Fruit fly (Drosophila melanogaster) whole organism, embryonic: ENCODE results near the gene CG14676.

Experiments used
- BtbVII ChIP-seq: fragments of 200-800 bp; sonication (Bioruptor generic); optimal IDR thresholded peaks from 3 replicates; lab custom pipeline; 2017; ENCODE audit warnings: missing biosample characterization, mild to moderate bottlenecking, missing genetic modification characterization
- C15 ChIP-seq: fragments of 200-800 bp; sonication (Bioruptor generic); IDR thresholded peaks from 3 replicates; pipeline ENCODE4 v1.3.6; 2022; ENCODE audit warnings: missing biosample characterization, missing genetic modification characterization
- CG11093 ChIP-seq: fragments of 200-800 bp; sonication (Bioruptor generic); IDR thresholded peaks from 3 replicates; pipeline ENCODE4 v1.3.6; 2022; ENCODE audit warnings: missing biosample characterization, missing genetic modification characterization
- CG12104 ChIP-seq: fragments of 200-800 bp; sonication (Bioruptor generic); optimal IDR thresholded peaks from 3 replicates; lab custom pipeline; 2016; ENCODE audit warnings: missing biosample characterization, missing genetic modification characterization
- CG12299 ChIP-seq: fragments of 200-800 bp; sonication (Bioruptor generic); optimal IDR thresholded peaks from 2 replicates; lab custom pipeline; 2018; ENCODE audit warnings: missing biosample characterization, mild to moderate bottlenecking, missing genetic modification characterization
- CG17829 ChIP-seq: fragments of 200-800 bp; optimal IDR thresholded peaks from 2 replicates; lab custom pipeline; 2019; ENCODE audit warnings: missing biosample characterization, mild to moderate bottlenecking, missing genetic modification characterization, moderate library complexity
- CG2116 ChIP-seq: fragments of 200-800 bp; sonication (Bioruptor generic); optimal IDR thresholded peaks from 3 replicates; lab custom pipeline; 2018; ENCODE audit warnings: missing biosample characterization, mild to moderate bottlenecking, missing genetic modification characterization
- CG31224 ChIP-seq: fragments of 200-800 bp; sonication (Bioruptor generic); IDR thresholded peaks from 2 replicates; pipeline ENCODE4 v1.3.6; 2022; ENCODE audit warnings: missing biosample characterization, missing genetic modification characterization
- CG32772 ChIP-seq: fragments of 200-800 bp; sonication (Bioruptor generic); IDR thresholded peaks from 2 replicates; pipeline ENCODE4 v1.3.6; 2022; ENCODE audit warnings: missing biosample characterization, missing genetic modification characterization
- CG33557 ChIP-seq: fragments of 200-800 bp; sonication (Bioruptor generic); optimal IDR thresholded peaks from 2 replicates; lab custom pipeline; 2019; ENCODE audit warnings: missing biosample characterization, mild to moderate bottlenecking, missing genetic modification characterization, moderate library complexity
- CG42726 ChIP-seq: fragments of 200-800 bp; sonication (Bioruptor generic); IDR thresholded peaks from 2 replicates; pipeline ENCODE4 v1.3.6; 2022; ENCODE audit warnings: missing biosample characterization, missing genetic modification characterization; ENCODE audit not compliant: partially characterized antibody
- CG4404 ChIP-seq: fragments of 200-800 bp; sonication (Bioruptor generic); IDR thresholded peaks from 2 replicates; pipeline ENCODE4 v1.3.6; 2022; ENCODE audit warnings: missing biosample characterization, missing genetic modification characterization
- CG4424 ChIP-seq: fragments of 200-800 bp; sonication (Bioruptor generic); optimal IDR thresholded peaks from 3 replicates; lab custom pipeline; 2016; ENCODE audit warnings: missing biosample characterization, missing genetic modification characterization
- CG6654 ChIP-seq: fragments of 200-800 bp; sonication (Bioruptor generic); optimal IDR thresholded peaks from 2 replicates; lab custom pipeline; 2017; ENCODE audit warnings: missing biosample characterization, mild to moderate bottlenecking, missing genetic modification characterization
- CG9727 ChIP-seq: fragments of 200-800 bp; sonication (Bioruptor generic); optimal IDR thresholded peaks from 3 replicates; lab custom pipeline; 2017; ENCODE audit warnings: missing biosample characterization, mild to moderate bottlenecking, missing genetic modification characterization
- CTCF ChIP-seq: fragments of 200-800 bp; sonication (Bioruptor generic); optimal IDR thresholded peaks from 2 replicates; lab custom pipeline; 2017; ENCODE audit warnings: missing biosample characterization, mild to moderate bottlenecking, missing genetic modification characterization, moderate library complexity
- CoRest ChIP-seq: fragments of 200-800 bp; sonication (Bioruptor generic); optimal IDR thresholded peaks from 3 replicates; lab custom pipeline; 2018; ENCODE audit warnings: missing biosample characterization, mild to moderate bottlenecking, missing genetic modification characterization, moderate library complexity
- D ChIP-seq, 2 experiments: fragments of 200-800 bp in 1 of 2; fragments of >200 bp in 1 of 2; sonication (Bioruptor generic) in 1 of 2; optimal IDR thresholded peaks; 2 replicates in 1 of 2; 3 replicates in 1 of 2; lab custom pipeline; 2017; ENCODE audit warnings: mild to moderate bottlenecking in 1 of 2, missing biosample characterization in 1 of 2, missing genetic modification characterization in 1 of 2, missing genetic modification reagents in 1 of 2
- GATAe ChIP-seq: fragments of 200-800 bp; sonication (Bioruptor generic); conservative IDR thresholded peaks from 2 replicates; pipeline ENCODE4 v1.3.6; 2022; ENCODE audit warnings: missing biosample characterization, missing genetic modification characterization
- Gsc ChIP-seq: fragments of 200-800 bp; sonication (Bioruptor generic); IDR thresholded peaks from 2 replicates; pipeline ENCODE4 v1.3.6; 2022; ENCODE audit warnings: missing biosample characterization, missing genetic modification characterization
- HLH54F ChIP-seq: fragments of 200-800 bp; sonication (Bioruptor generic); optimal IDR thresholded peaks from 3 replicates; lab custom pipeline; 2016; ENCODE audit warnings: missing biosample characterization, missing genetic modification characterization
- Hand ChIP-seq: fragments of 200-800 bp; sonication (Bioruptor generic); optimal IDR thresholded peaks from 2 replicates; lab custom pipeline; 2017; ENCODE audit warnings: mild to moderate bottlenecking, missing biosample characterization, missing genetic modification reagents, missing genetic modification characterization
- HmgD ChIP-seq: fragments of 200-800 bp; sonication (Bioruptor generic); optimal IDR thresholded peaks from 3 replicates; lab custom pipeline; 2016; ENCODE audit warnings: missing biosample characterization, missing genetic modification characterization
- HmgZ ChIP-seq: fragments of 200-800 bp; sonication (Bioruptor generic); optimal IDR thresholded peaks from 2 replicates; lab custom pipeline; 2018; ENCODE audit warnings: missing biosample characterization, mild to moderate bottlenecking, missing genetic modification characterization
- Mes4 ChIP-seq: fragments of 200-800 bp; sonication (Bioruptor generic); optimal IDR thresholded peaks from 2 replicates; lab custom pipeline; 2016; ENCODE audit warnings: missing biosample characterization, missing genetic modification characterization
- Mrtf ChIP-seq: fragments of 200-800 bp; sonication (Bioruptor generic); IDR thresholded peaks from 3 replicates; pipeline ENCODE4 v1.3.6; 2022; ENCODE audit warnings: missing biosample characterization, missing genetic modification characterization
- Sox100B ChIP-seq: fragments of 200-800 bp; sonication (Bioruptor generic); optimal IDR thresholded peaks from 3 replicates; lab custom pipeline; 2018; ENCODE audit warnings: missing biosample characterization, mild to moderate bottlenecking, missing genetic modification characterization
- Ssrp ChIP-seq: fragments of 200-800 bp; sonication (Bioruptor generic); optimal IDR thresholded peaks from 2 replicates; lab custom pipeline; 2018; ENCODE audit warnings: missing biosample characterization, mild to moderate bottlenecking, missing genetic modification characterization, moderate library complexity
- Usf ChIP-seq: fragments of 200-800 bp; sonication (Bioruptor generic); optimal IDR thresholded peaks from 2 replicates; lab custom pipeline; 2017; ENCODE audit warnings: missing genotype, missing biosample characterization, missing genetic modification characterization
- YL-1 ChIP-seq: fragments of 200-800 bp; sonication (Bioruptor generic); optimal IDR thresholded peaks from 3 replicates; lab custom pipeline; 2017; ENCODE audit warnings: missing biosample characterization, mild to moderate bottlenecking, missing genetic modification characterization
- da ChIP-seq: fragments of 200-800 bp; sonication (Bioruptor generic); optimal IDR thresholded peaks from 2 replicates; lab custom pipeline; 2016; ENCODE audit warnings: missing biosample characterization, missing genetic modification characterization
- dimm ChIP-seq: fragments of 200-800 bp; sonication (Bioruptor generic); IDR thresholded peaks from 2 replicates; pipeline ENCODE4 v1.3.6; 2022; ENCODE audit warnings: missing biosample characterization, missing genetic modification characterization
- dysf ChIP-seq: fragments of 200-800 bp; sonication (Bioruptor generic); IDR thresholded peaks from 3 replicates; pipeline ENCODE4 v1.3.6; 2022; ENCODE audit warnings: missing biosample characterization, missing genetic modification characterization
- exex ChIP-seq: fragments of 200-800 bp; sonication (Bioruptor generic); optimal IDR thresholded peaks from 4 replicates; lab custom pipeline; 2018; ENCODE audit warnings: missing biosample characterization, mild to moderate bottlenecking, missing genetic modification characterization, moderate library complexity
- gsb-n ChIP-seq: fragments of 200-800 bp; sonication (Bioruptor generic); optimal IDR thresholded peaks from 3 replicates; lab custom pipeline; 2018; ENCODE audit warnings: missing biosample characterization, mild to moderate bottlenecking, missing genetic modification characterization
- hbn ChIP-seq: fragments of 200-800 bp; sonication (Bioruptor generic); IDR thresholded peaks from 2 replicates; pipeline ENCODE4 v1.3.6; 2022; ENCODE audit warnings: missing biosample characterization, missing genetic modification characterization; ENCODE audit not compliant: partially characterized antibody
- hkb ChIP-seq, 2 experiments: fragments of 200-800 bp in 1 of 2; fragments of >200 bp in 1 of 2; sonication (Bioruptor generic) in 1 of 2; IDR thresholded peaks in 1 of 2; optimal IDR thresholded peaks in 1 of 2; 2 replicates each; pipeline versions ENCODE4 v1.3.6 to Lab custom; 2017 to 2022; ENCODE audit warnings: missing biosample characterization in 1 of 2, missing genetic modification characterization in 1 of 2
- kay ChIP-seq: fragments of 200-800 bp; sonication (Bioruptor generic); optimal IDR thresholded peaks from 2 replicates; lab custom pipeline; 2016; ENCODE audit warnings: missing biosample characterization, missing genetic modification characterization
- ken ChIP-seq: fragments of 200-800 bp; sonication (Bioruptor generic); IDR thresholded peaks from 3 replicates; pipeline ENCODE4 v1.3.6; 2022; ENCODE audit warnings: missing biosample characterization, missing genetic modification characterization
- lola ChIP-seq, 3 experiments: fragments of >200 bp in 2 of 3; fragments of 200-800 bp in 1 of 3; sonication (Bioruptor generic) in 1 of 3; optimal IDR thresholded peaks; 2 replicates each; lab custom pipeline; 2017 to 2019; ENCODE audit warnings: missing biosample characterization in 3 of 3, missing genetic modification characterization in 3 of 3, mild to moderate bottlenecking in 1 of 3, moderate library complexity in 1 of 3
- oc ChIP-seq: fragments of 200-800 bp; sonication (Bioruptor generic); optimal IDR thresholded peaks from 2 replicates; lab custom pipeline; 2018; ENCODE audit warnings: missing biosample characterization, mild to moderate bottlenecking, missing genetic modification characterization, moderate library complexity
- otp ChIP-seq: fragments of 200-800 bp; sonication (Bioruptor generic); IDR thresholded peaks from 3 replicates; pipeline ENCODE4, ENCODE4 v1.3.6; 2022; ENCODE audit warnings: missing biosample characterization, missing genetic modification characterization
- prd ChIP-seq, 3 experiments: fragments of >200 bp in 2 of 3; fragments of 200-800 bp in 1 of 3; sonication (Bioruptor generic) in 1 of 3; optimal IDR thresholded peaks in 2 of 3; IDR thresholded peaks in 1 of 3; 2 replicates in 2 of 3; 3 replicates in 1 of 3; pipeline versions ENCODE4 v1.3.6 to Lab custom; 2017 to 2022; ENCODE audit warnings: missing biosample characterization in 1 of 3, missing genetic modification characterization in 1 of 3
- psq ChIP-seq: fragments of 200-800 bp; sonication (Bioruptor generic); optimal IDR thresholded peaks from 2 replicates; lab custom pipeline; 2017; ENCODE audit warnings: missing biosample characterization, missing genetic modification characterization
- sqz ChIP-seq: fragments of 200-800 bp; sonication (Bioruptor generic); optimal IDR thresholded peaks from 3 replicates; lab custom pipeline; 2018; ENCODE audit warnings: missing biosample characterization, mild to moderate bottlenecking, missing genetic modification characterization
- trh ChIP-seq: fragments of 200-800 bp; sonication (Bioruptor generic); optimal IDR thresholded peaks from 2 replicates; lab custom pipeline; 2016; ENCODE audit warnings: missing biosample characterization, missing genetic modification characterization
- unpg ChIP-seq: fragments of 200-800 bp; sonication (Bioruptor generic); optimal IDR thresholded peaks from 3 replicates; lab custom pipeline; 2018; ENCODE audit warnings: missing biosample characterization, mild to moderate bottlenecking, missing genetic modification characterization, moderate library complexity
- vvl ChIP-seq: fragments of 200-800 bp; sonication (Bioruptor generic); IDR thresholded peaks from 2 replicates; pipeline ENCODE4 v1.3.6; 2022; ENCODE audit warnings: missing biosample characterization, missing genetic modification characterization
- wek ChIP-seq: fragments of 200-800 bp; sonication (Bioruptor generic); optimal IDR thresholded peaks from 3 replicates; lab custom pipeline; 2018; ENCODE audit warnings: missing biosample characterization, mild to moderate bottlenecking, missing genetic modification characterization, moderate library complexity
- zf30C ChIP-seq: fragments of 200-800 bp; sonication (Bioruptor generic); optimal IDR thresholded peaks from 3 replicates; lab custom pipeline; 2018; ENCODE audit warnings: missing biosample characterization, mild to moderate bottlenecking, missing genetic modification characterization

CG14676 gene

dm6 chr3R:5856215-5856614 lies 9.2 kb downstream of the CG14676 start, which contains the start of the genes disp and ECSIT (continued):
- TF ChIP-seq CoRest (tag; lab: Kevin White, UChicago) (peak; percentile 59), Usf (GFP tag; lab: Kevin White, UChicago) (peak; percentile 16), Ssrp (no peak), hkb (optimal IDR thresholded peaks at IDR 0.05; lab: Kevin White, UChicago) (peak; percentile 79), hkb (GFP tag; IDR thresholded peaks at IDR 0.05; lab: Robert Waterston, UW) (no peak), CG11093 (GFP tag; lab: Robert Waterston, UW) (no peak), CG12299 (tag; lab: Kevin White, UChicago) (no peak), Hand (GFP tag; lab: Kevin White, UChicago) (no peak), HmgD (GFP tag; lab: Kevin White, UChicago) (peak; percentile 15), psq (GFP tag; lab: Kevin White, UChicago) (no peak), wek (GFP tag; lab: Kevin White, UChicago) (no peak), YL-1 (GFP tag; lab: Kevin White, UChicago) (peak; percentile 52), C15 (GFP tag; lab: Robert Waterston, UW) (no peak), Mes4 (GFP tag; lab: Kevin White, UChicago) (no peak), vvl (GFP tag; lab: Robert Waterston, UW) (no peak), dysf (GFP tag; lab: Robert Waterston, UW) (0 out of 3 replicates have a peak, but pooled peaks have one; percentile 40), HmgZ (peak; percentile 59), CTCF (GFP tag; lab: Kevin White, UChicago) (no peak), Mrtf (GFP tag; lab: Robert Waterston, UW) (no peak), CG4424 (GFP tag; lab: Kevin White, UChicago) (peak; percentile 54), CG33557 (GFP tag; lab: Kevin White, UChicago) (peak; percentile 21), exex (tag; lab: Kevin White, UChicago) (no peak), GATAe (GFP tag; lab: Robert Waterston, UW) (no peak), Gsc (GFP tag; lab: Robert Waterston, UW) (no peak), CG42726 (GFP tag; lab: Robert Waterston, UW) (no peak), gsb-n (tag; lab: Kevin White, UChicago) (no peak), hbn (GFP tag; lab: Robert Waterston, UW) (peak; percentile 39), CG17829 (tag; lab: Kevin White, UChicago) (no peak), zf30C (GFP tag; lab: Kevin White, UChicago) (no peak), otp (GFP tag; lab: Robert Waterston, UW) (no peak), ken (GFP tag; lab: Robert Waterston, UW) (no peak), CG9727 (GFP tag; lab: Kevin White, UChicago) (no peak), CG2116 (GFP tag; lab: Kevin White, UChicago) (peak; percentile 67), prd (optimal IDR thresholded peaks at IDR 0.05; lab: Kevin White, UChicago) (no peak), prd (GFP tag; IDR thresholded peaks at IDR 0.05; lab: Robert Waterston, UW) (0 out of 3 replicates have a peak, but pooled peaks have one; percentile 24), kay (GFP tag; lab: Kevin White, UChicago) (no peak), HLH54F (GFP tag; lab: Kevin White, UChicago) (peak; percentile 43), CG32772 (GFP tag; lab: Robert Waterston, UW) (no peak), unpg (GFP tag; lab: Kevin White, UChicago) (no peak), CG12104 (GFP tag; lab: Kevin White, UChicago) (no peak), da (no peak), oc (tag; lab: Kevin White, UChicago) (no peak), sqz (GFP tag; lab: Kevin White, UChicago) (no peak), CG6654 (GFP tag; lab: Kevin White, UChicago) (no peak), lola (GFP tag; optimal IDR thresholded peaks at IDR 0.05; lab: Kevin White, UChicago) (no peak), trh (GFP tag; lab: Kevin White, UChicago) (no peak), CG4404 (peak; percentile 42; the same call in 1 of the 2 replicates), Sox100B (no peak), BtbVII (GFP tag; lab: Kevin White, UChicago) (no peak), CG31224 (no peak), dimm (GFP tag; lab: Robert Waterston, UW) (no peak), D (optimal IDR thresholded peaks at IDR 0.05; lab: Kevin White, UChicago) (no peak), D (GFP tag; optimal IDR thresholded peaks at IDR 0.05; lab: Kevin White, UChicago) (no peak)
